Worm (Caenorhabditis elegans) whole organism, L1 larva: ENCODE measurements around the gene clec-148.

Source experiments
- C16A3.4 ChIP-seq: fragments of 150-350 bp; optimal IDR thresholded peaks from 2 replicates; lab custom pipeline; 2014; ENCODE audit warnings: missing biosample characterization, missing genetic modification characterization
- aha-1 ChIP-seq: fragments of 150-350 bp; optimal IDR thresholded peaks from 2 replicates; lab custom pipeline; 2014; ENCODE audit warnings: missing biosample characterization, missing genetic modification characterization
- alr-1 ChIP-seq: fragments of 200-800 bp; sonication (Bioruptor generic); optimal IDR thresholded peaks from 2 replicates; lab custom pipeline; 2018; ENCODE audit warnings: borderline replicate concordance, mild to moderate bottlenecking, missing genetic modification characterization, missing compliant biosample characterization
- ceh-8 ChIP-seq: fragments of 200-800 bp; sonication (Bioruptor generic); optimal IDR thresholded peaks from 2 replicates; lab custom pipeline; 2018; ENCODE audit warnings: mild to moderate bottlenecking, missing genetic modification characterization, moderate library complexity, missing compliant biosample characterization
- ceh-88 ChIP-seq: fragments of 200-800 bp; sonication (Bioruptor generic); IDR thresholded peaks from 2 replicates; pipeline ENCODE4 v1.3.6; 2022; ENCODE audit warnings: missing genetic modification characterization, missing compliant biosample characterization
- ces-1 ChIP-seq: fragments of 150-350 bp; optimal IDR thresholded peaks from 2 replicates; lab custom pipeline; 2014; ENCODE audit warnings: missing biosample characterization, missing genetic modification reagents, missing genetic modification characterization
- dsc-1 ChIP-seq: sonication (generic microtip); optimal IDR thresholded peaks from 2 replicates; lab custom pipeline; 2016; ENCODE audit warnings: mild to moderate bottlenecking, missing genetic modification characterization, missing compliant biosample characterization
- efl-1 ChIP-seq, 4 experiments: fragments of 150-350 bp; optimal IDR thresholded peaks in 3 of 4; peaks in 1 of 4; 1 replicate in 1 of 4; 2 replicates in 3 of 4; lab custom pipeline; 2014; ENCODE audit warnings: missing biosample characterization in 2 of 4, missing genetic modification characterization in 2 of 4, missing genetic modification reagents in 2 of 4
- efl-3 ChIP-seq: fragments of 200-800 bp; sonication (Bioruptor generic); optimal IDR thresholded peaks from 2 replicates; lab custom pipeline; 2018; ENCODE audit warnings: mild to moderate bottlenecking, missing genetic modification characterization, missing compliant biosample characterization
- egl-27 ChIP-seq, 2 experiments: fragments of 150-350 bp in 1 of 2; sonication (generic microtip); optimal IDR thresholded peaks; 3 replicates each; lab custom pipeline; 2017 to 2018; ENCODE audit warnings: missing biosample characterization in 2 of 2, missing genetic modification characterization in 2 of 2, missing genetic modification reagents in 2 of 2
- elt-2 ChIP-seq: sonication (generic microtip); optimal IDR thresholded peaks from 2 replicates; lab custom pipeline; 2016; ENCODE audit warnings: missing genetic modification characterization, mild to moderate bottlenecking, inconsistent platforms, missing compliant biosample characterization, missing genetic modification reagents
- elt-3 ChIP-seq, 6 experiments: fragments of 150-350 bp in 1 of 6; sonication (generic microtip); optimal IDR thresholded peaks; 2 replicates each; lab custom pipeline; 2017 to 2018; ENCODE audit warnings: missing biosample characterization in 6 of 6, missing genetic modification characterization in 6 of 6, inconsistent platforms in 1 of 6
- fkh-4 ChIP-seq: sonication (generic microtip); optimal IDR thresholded peaks from 2 replicates; lab custom pipeline; 2016; ENCODE audit warnings: missing compliant biosample characterization, missing genetic modification characterization, borderline replicate concordance
- grh-1 ChIP-seq: fragments of 200-800 bp; sonication (Bioruptor generic); IDR thresholded peaks from 2 replicates; pipeline ENCODE4 v1.3.6; 2022; ENCODE audit warnings: missing genetic modification reagents, missing genetic modification characterization, missing compliant biosample characterization
- hlh-4 ChIP-seq: sonication (generic microtip); optimal IDR thresholded peaks from 2 replicates; lab custom pipeline; 2016; ENCODE audit warnings: mild to moderate bottlenecking, missing genetic modification characterization, missing compliant biosample characterization
- hpl-2 ChIP-seq: fragments of 150-350 bp; optimal IDR thresholded peaks from 2 replicates; lab custom pipeline; 2014; ENCODE audit warnings: missing biosample characterization, missing genetic modification reagents, missing genetic modification characterization
- jun-1 ChIP-seq: fragments of 150-350 bp; optimal IDR thresholded peaks from 2 replicates; lab custom pipeline; 2014; ENCODE audit warnings: missing biosample characterization, missing genetic modification reagents, missing genetic modification characterization
- lin-14 ChIP-seq: fragments of 200-800 bp; sonication (Bioruptor generic); optimal IDR thresholded peaks from 2 replicates; lab custom pipeline; 2018; ENCODE audit warnings: mild to moderate bottlenecking, missing genetic modification characterization, moderate library complexity, missing compliant biosample characterization
- lin-35 ChIP-seq, 2 experiments: fragments of 150-350 bp; optimal IDR thresholded peaks; 2 replicates each; lab custom pipeline; 2014; ENCODE audit warnings: missing biosample characterization in 2 of 2, missing genetic modification characterization in 2 of 2, missing genetic modification reagents in 2 of 2
- lin-39 ChIP-seq: fragments of 150-350 bp; optimal IDR thresholded peaks from 2 replicates; lab custom pipeline; 2014; ENCODE audit warnings: missing biosample characterization, missing genetic modification reagents, missing genetic modification characterization
- lsy-2 ChIP-seq, 2 experiments: fragments of 150-350 bp; optimal IDR thresholded peaks; 2 replicates each; lab custom pipeline; 2014; ENCODE audit warnings: missing biosample characterization in 2 of 2, missing genetic modification characterization in 2 of 2
- mab-9 ChIP-seq: fragments of 200-800 bp; sonication (Bioruptor generic); IDR thresholded peaks from 2 replicates; pipeline ENCODE4 v1.3.6; 2022; ENCODE audit warnings: missing genetic modification reagents, missing genetic modification characterization, missing compliant biosample characterization
- mdl-1 ChIP-seq, 2 experiments: fragments of 150-350 bp; optimal IDR thresholded peaks; 2 replicates each; lab custom pipeline; 2014 to 2017; ENCODE audit warnings: missing biosample characterization in 2 of 2, missing genetic modification characterization in 2 of 2, inconsistent platforms in 1 of 2
- mef-2 ChIP-seq: fragments of 150-350 bp; optimal IDR thresholded peaks from 2 replicates; lab custom pipeline; 2014; ENCODE audit warnings: missing biosample characterization, missing genetic modification characterization
- nhr-237 ChIP-seq: fragments of 150-350 bp; optimal IDR thresholded peaks from 2 replicates; lab custom pipeline; 2014; ENCODE audit warnings: missing biosample characterization, missing genetic modification characterization
- nhr-47 ChIP-seq: sonication (generic microtip); optimal IDR thresholded peaks from 2 replicates; lab custom pipeline; 2016; ENCODE audit warnings: mild to moderate bottlenecking, missing genetic modification characterization, moderate library complexity, missing compliant biosample characterization
- nhr-76 ChIP-seq: sonication (generic microtip); optimal IDR thresholded peaks from 2 replicates; lab custom pipeline; 2017; ENCODE audit warnings: missing biosample characterization, missing genetic modification characterization
- nhr-84 ChIP-seq: sonication (generic microtip); optimal IDR thresholded peaks from 2 replicates; lab custom pipeline; 2017; ENCODE audit warnings: missing biosample characterization, missing genetic modification characterization
- nhr-85 ChIP-seq: sonication (generic microtip); peaks from one replicate; lab custom pipeline; 2016; ENCODE audit warnings: missing genetic modification characterization, inconsistent platforms, missing compliant biosample characterization
- pag-3 ChIP-seq: sonication (generic microtip); optimal IDR thresholded peaks from 2 replicates; lab custom pipeline; 2017; ENCODE audit warnings: missing genetic modification characterization, mild to moderate bottlenecking, missing compliant biosample characterization, antibody characterized with exemption, borderline replicate concordance; ENCODE audit not compliant: insufficient read depth
- pqm-1 ChIP-seq: sonication (generic microtip); optimal IDR thresholded peaks from 3 replicates; lab custom pipeline; 2017; ENCODE audit warnings: missing biosample characterization, missing genetic modification characterization
- sptf-1 ChIP-seq: fragments of 150-350 bp; optimal IDR thresholded peaks from 2 replicates; lab custom pipeline; 2014; ENCODE audit warnings: missing biosample characterization, missing genetic modification characterization
- sup-37 ChIP-seq: fragments of 200-800 bp; sonication (Bioruptor generic); optimal IDR thresholded peaks from 2 replicates; lab custom pipeline; 2018; ENCODE audit warnings: mild to moderate bottlenecking, missing genetic modification characterization, missing compliant biosample characterization
- swsn-7 ChIP-seq: sonication (generic microtip); optimal IDR thresholded peaks from 2 replicates; lab custom pipeline; 2016; ENCODE audit warnings: missing genetic modification characterization, missing compliant biosample characterization
- tbx-2 ChIP-seq: sonication (generic microtip); optimal IDR thresholded peaks from 2 replicates; lab custom pipeline; 2016; ENCODE audit warnings: missing genetic modification characterization, missing compliant biosample characterization
- unc-130 ChIP-seq: fragments of 150-350 bp; optimal IDR thresholded peaks from 2 replicates; lab custom pipeline; 2017; ENCODE audit warnings: missing biosample characterization, missing genetic modification characterization, inconsistent platforms
- unc-30 ChIP-seq: sonication (generic microtip); optimal IDR thresholded peaks from 2 replicates; lab custom pipeline; 2017; ENCODE audit warnings: missing biosample characterization, missing genetic modification characterization
- unc-86 ChIP-seq: sonication (generic microtip); optimal IDR thresholded peaks from 2 replicates; lab custom pipeline; 2016; ENCODE audit warnings: missing genetic modification characterization, missing compliant biosample characterization
- unc-98 ChIP-seq: fragments of 200-800 bp; sonication (Bioruptor generic); IDR thresholded peaks from 2 replicates; pipeline ENCODE4 v1.3.6; 2022; ENCODE audit warnings: missing genetic modification characterization, missing compliant biosample characterization
- vab-15 ChIP-seq: sonication (generic microtip); optimal IDR thresholded peaks from 2 replicates; lab custom pipeline; 2017; ENCODE audit warnings: missing genotype, mild to moderate bottlenecking, missing genetic modification characterization, missing compliant biosample characterization
- xbp-1 ChIP-seq: sonication (generic microtip); optimal IDR thresholded peaks from 2 replicates; lab custom pipeline; 2016; ENCODE audit warnings: missing genetic modification characterization, missing compliant biosample characterization
- zag-1 ChIP-seq: fragments of 150-350 bp; optimal IDR thresholded peaks from 2 replicates; lab custom pipeline; 2014; ENCODE audit warnings: missing biosample characterization, missing genetic modification characterization
- ztf-11 ChIP-seq, 2 experiments: sonication (generic microtip); optimal IDR thresholded peaks; 2 replicates each; lab custom pipeline; 2016 to 2017; ENCODE audit warnings: missing genetic modification characterization in 2 of 2, missing biosample characterization in 1 of 2, missing compliant biosample characterization in 1 of 2

The clec-148 gene

DNA sequence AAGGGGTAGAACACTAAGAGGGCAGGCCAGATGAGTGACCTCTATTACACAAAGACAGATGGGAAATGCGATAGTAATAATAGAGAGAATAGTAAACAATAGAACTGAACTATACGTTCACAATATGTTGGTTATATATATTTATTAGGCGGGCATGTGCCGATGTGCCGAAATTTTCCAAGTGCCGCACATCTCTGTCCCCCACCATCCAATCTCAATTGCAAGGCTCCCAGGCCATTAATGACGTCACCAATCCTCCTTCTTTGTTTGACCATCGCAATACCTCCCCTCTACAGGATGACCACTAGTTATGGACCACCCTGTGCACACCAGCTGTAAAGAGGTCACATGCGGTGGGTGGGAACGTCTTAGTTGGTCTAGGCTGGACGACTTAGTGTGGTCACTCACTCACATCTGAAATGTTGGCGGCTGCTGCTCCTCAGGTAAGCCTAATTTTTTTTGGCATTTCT is 3.5 kb upstream of the clec-148 start, which contains the start of gene F40G9.6 (continued):
- no peak for TF ChIP-seq efl-3 (GFP tag; lab: Kevin White, UChicago)

DNA sequence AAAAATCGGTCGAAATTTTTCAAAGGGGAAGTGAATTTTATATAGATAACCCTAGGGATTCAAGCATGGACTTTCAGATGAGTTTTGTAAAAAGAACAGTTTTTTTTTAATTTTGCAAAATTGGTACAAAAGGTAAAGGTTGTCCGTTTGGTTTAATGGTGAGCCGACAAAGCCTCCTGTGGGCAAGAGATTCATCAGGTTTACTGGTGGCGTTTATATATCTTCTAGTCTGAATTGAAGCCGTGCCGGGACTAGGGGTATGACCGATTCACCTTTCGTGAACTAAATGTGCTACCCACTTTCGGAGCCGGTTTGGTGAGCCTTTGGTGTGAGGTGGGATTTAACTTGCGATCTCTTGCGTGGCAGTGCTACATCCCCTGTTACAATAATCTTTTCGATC is 2.5 kb upstream of the clec-148 start:
- TF ChIP-seq unc-86 (tag; lab: Kevin White, UChicago): no peak
- TF ChIP-seq unc-98 (GFP tag; lab: Robert Waterston, UW): no peak
- no peak for TF ChIP-seq jun-1 (tag; lab: Kevin White, UChicago)
- TF ChIP-seq mdl-1 (tag; optimal IDR thresholded peaks at IDR 0.05; lab: Kevin White, UChicago): no peak
- no peak for TF ChIP-seq lsy-2 (tag; optimal IDR thresholded peaks at IDR 0.05; lab: Kevin White, UChicago)
- no peak for TF ChIP-seq C16A3.4 (tag; lab: Kevin White, UChicago)
- no peak for TF ChIP-seq nhr-85
- TF ChIP-seq hlh-4 (tag; lab: Kevin White, UChicago): no peak
- no peak for TF ChIP-seq sup-37 (GFP tag; lab: Kevin White, UChicago)
- TF ChIP-seq lin-14 (GFP tag; lab: Kevin White, UChicago): no peak
- TF ChIP-seq elt-2 (tag; lab: Kevin White, UChicago): no peak
- TF ChIP-seq dsc-1 (tag; lab: Kevin White, UChicago): no peak
- TF ChIP-seq ztf-11 (tag; optimal IDR thresholded peaks at IDR 0.05; lab: Kevin White, UChicago): no peak
- no peak for TF ChIP-seq unc-30 (tag; lab: Kevin White, UChicago)
- no peak for TF ChIP-seq lin-39 (tag; lab: Kevin White, UChicago)

DNA sequence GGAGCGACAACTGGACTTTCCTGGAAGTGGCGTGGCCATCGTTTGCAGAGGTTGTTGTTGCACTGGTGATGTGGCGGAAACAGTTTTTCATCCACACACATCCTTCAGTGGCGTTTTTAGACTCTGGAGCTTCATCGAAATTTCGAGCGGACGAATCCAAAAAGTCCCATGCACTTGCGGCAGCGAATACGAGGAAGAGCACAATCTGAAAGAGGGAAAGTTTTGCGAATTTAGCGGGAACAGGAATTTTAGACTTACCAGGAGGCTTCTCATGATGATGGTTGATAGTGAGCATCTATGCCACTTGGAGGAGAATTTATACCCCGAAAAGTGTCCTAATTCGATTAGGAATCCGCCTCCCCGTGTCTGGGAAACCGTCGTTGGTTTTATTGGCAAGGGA is 2.1 kb upstream of the clec-148 start, which contains the start of gene F40G9.14:
Gene F40G9.14 (minus strand): TSS at position 101 of the 400 bp plus-strand sequence.
- TF ChIP-seq egl-27 (tag; optimal IDR thresholded peaks at IDR 0.05; lab: Kevin White, UChicago) (no peak), efl-1 (optimal IDR thresholded peaks at IDR 0.05; lab: Kevin White, UChicago) (no peak), efl-1 (GFP tag; optimal IDR thresholded peaks at IDR 0.05 in 1 of 2; lab: Kevin White, UChicago) (no peak), swsn-7 (tag; lab: Kevin White, UChicago) (no peak), unc-130 (no peak), vab-15 (tag; lab: Kevin White, UChicago) (no peak), lin-35 (GFP tag; optimal IDR thresholded peaks at IDR 0.05; lab: Kevin White, UChicago) (no peak), xbp-1 (no peak), nhr-84 (tag; lab: Kevin White, UChicago) (no peak), unc-86 (tag; lab: Kevin White, UChicago) (no peak), C16A3.4 (tag; lab: Kevin White, UChicago) (no peak), mab-9 (no peak), sptf-1 (tag; lab: Kevin White, UChicago) (no peak), sup-37 (GFP tag; lab: Kevin White, UChicago) (no peak), ceh-88 (GFP tag; lab: Robert Waterston, UW) (no peak)

DNA sequence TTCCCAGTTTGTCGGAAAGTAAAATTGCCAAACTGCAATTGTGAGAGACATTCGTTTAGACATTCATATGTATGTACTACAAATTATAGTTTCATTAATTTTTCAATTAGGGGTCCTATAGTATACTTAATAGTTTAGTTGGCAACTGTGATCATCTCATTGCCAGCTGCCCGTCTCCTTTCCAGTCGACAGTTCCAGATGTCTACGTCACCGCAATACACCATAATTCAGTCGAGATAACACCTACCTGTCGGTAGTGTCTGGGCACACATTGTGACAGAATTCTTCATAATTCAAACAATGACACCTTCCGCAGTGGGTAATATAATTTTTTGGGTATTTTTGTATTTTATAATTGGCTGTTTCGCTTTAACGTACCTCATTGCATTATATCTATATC is 2.1 kb downstream of the clec-148 start, which contains the start of gene F40G9.19:
Gene F40G9.19 (plus strand): TSS at position 301 of the 400 bp plus-strand sequence.
- TF ChIP-seq aha-1 (no peak), mef-2 (no peak), ceh-8 (GFP tag; lab: Kevin White, UChicago) (no peak), hpl-2 (GFP tag; lab: Kevin White, UChicago) (no peak), mab-9 (no peak), grh-1 (GFP tag; lab: Robert Waterston, UW) (no peak), nhr-47 (no peak), elt-3 (tag; optimal IDR thresholded peaks at IDR 0.05; lab: Kevin White, UChicago) (no peak), jun-1 (tag; lab: Kevin White, UChicago) (no peak), alr-1 (tag; lab: Kevin White, UChicago) (no peak), nhr-237 (no peak), pqm-1 (tag; lab: Kevin White, UChicago) (no peak), tbx-2 (tag; lab: Kevin White, UChicago) (no peak), ces-1 (GFP tag; lab: Kevin White, UChicago) (no peak), nhr-84 (tag; lab: Kevin White, UChicago) (no peak), zag-1 (tag; lab: Kevin White, UChicago) (no peak), lin-39 (tag; lab: Kevin White, UChicago) (no peak), nhr-76 (tag; lab: Kevin White, UChicago) (no peak), pag-3 (tag; lab: Kevin White, UChicago) (no peak), fkh-4 (no peak)
